Worm (Caenorhabditis elegans) whole organism, L1 larva: ENCODE data around the gene arrd-15.

ENCODE experiments used
- C04F5.9 ChIP-seq: sonication (generic microtip); optimal IDR thresholded peaks from 2 replicates; lab custom pipeline; 2016; ENCODE audit warnings: missing genetic modification characterization, missing compliant biosample characterization
- C16A3.4 ChIP-seq: fragments of 150-350 bp; optimal IDR thresholded peaks from 2 replicates; lab custom pipeline; 2014; ENCODE audit warnings: missing biosample characterization, missing genetic modification characterization
- C34B4.2 ChIP-seq: sonication (generic microtip); optimal IDR thresholded peaks from 2 replicates; lab custom pipeline; 2017; ENCODE audit warnings: mild to moderate bottlenecking, missing genetic modification characterization, missing compliant biosample characterization
- F16B12.6 ChIP-seq: fragments of 150-350 bp; optimal IDR thresholded peaks from 2 replicates; lab custom pipeline; 2014; ENCODE audit warnings: missing biosample characterization, missing genetic modification characterization
- Y116A8C.19 ChIP-seq: sonication (generic microtip); optimal IDR thresholded peaks from 2 replicates; lab custom pipeline; 2016; ENCODE audit warnings: missing compliant biosample characterization, missing genetic modification characterization, borderline replicate concordance
- aha-1 ChIP-seq: fragments of 150-350 bp; optimal IDR thresholded peaks from 2 replicates; lab custom pipeline; 2014; ENCODE audit warnings: missing biosample characterization, missing genetic modification characterization
- alr-1 ChIP-seq: fragments of 200-800 bp; sonication (Bioruptor generic); optimal IDR thresholded peaks from 2 replicates; lab custom pipeline; 2018; ENCODE audit warnings: borderline replicate concordance, mild to moderate bottlenecking, missing genetic modification characterization, missing compliant biosample characterization
- aly-2 ChIP-seq: fragments of 150-350 bp; optimal IDR thresholded peaks from 2 replicates; lab custom pipeline; 2014; ENCODE audit warnings: missing biosample characterization, missing genetic modification characterization
- ceh-63 ChIP-seq: fragments of 200-800 bp; sonication (Bioruptor generic); optimal IDR thresholded peaks from 2 replicates; lab custom pipeline; 2018; ENCODE audit warnings: mild to moderate bottlenecking, missing genetic modification characterization, missing compliant biosample characterization
- dpl-1 ChIP-seq, 3 experiments: fragments of 150-350 bp in 2 of 3; sonication (generic microtip) in 1 of 3; optimal IDR thresholded peaks; 2 replicates each; lab custom pipeline; 2014 to 2017; ENCODE audit warnings: missing biosample characterization in 3 of 3, missing genetic modification characterization in 3 of 3, missing genetic modification reagents in 3 of 3
- efl-3 ChIP-seq: fragments of 200-800 bp; sonication (Bioruptor generic); optimal IDR thresholded peaks from 2 replicates; lab custom pipeline; 2018; ENCODE audit warnings: mild to moderate bottlenecking, missing genetic modification characterization, missing compliant biosample characterization
- egl-13 ChIP-seq: sonication (generic microtip); optimal IDR thresholded peaks from 2 replicates; lab custom pipeline; 2016; ENCODE audit warnings: missing genotype, missing genetic modification reagents, missing genetic modification characterization, missing compliant biosample characterization
- elt-2 ChIP-seq: sonication (generic microtip); optimal IDR thresholded peaks from 2 replicates; lab custom pipeline; 2016; ENCODE audit warnings: missing genetic modification characterization, mild to moderate bottlenecking, inconsistent platforms, missing compliant biosample characterization, missing genetic modification reagents
- elt-3 ChIP-seq, 6 experiments: fragments of 150-350 bp in 1 of 6; sonication (generic microtip); optimal IDR thresholded peaks; 2 replicates each; lab custom pipeline; 2017 to 2018; ENCODE audit warnings: missing biosample characterization in 6 of 6, missing genetic modification characterization in 6 of 6, inconsistent platforms in 1 of 6
- ets-5 ChIP-seq: fragments of 200-800 bp; sonication (Bioruptor generic); IDR thresholded peaks from 2 replicates; pipeline ENCODE4 v1.3.6; 2022; ENCODE audit warnings: missing genetic modification characterization, missing compliant biosample characterization
- fos-1 ChIP-seq: fragments of 150-350 bp; optimal IDR thresholded peaks from 2 replicates; lab custom pipeline; 2014; ENCODE audit warnings: missing biosample characterization, missing genetic modification characterization
- grh-1 ChIP-seq: fragments of 200-800 bp; sonication (Bioruptor generic); IDR thresholded peaks from 2 replicates; pipeline ENCODE4 v1.3.6; 2022; ENCODE audit warnings: missing genetic modification reagents, missing genetic modification characterization, missing compliant biosample characterization
- hlh-17 ChIP-seq: fragments of 200-800 bp; sonication (Bioruptor generic); optimal IDR thresholded peaks from 2 replicates; lab custom pipeline; 2018; ENCODE audit warnings: missing genetic modification characterization, mild to moderate bottlenecking, missing compliant biosample characterization, moderate library complexity, borderline replicate concordance
- hpl-2 ChIP-seq: fragments of 150-350 bp; optimal IDR thresholded peaks from 2 replicates; lab custom pipeline; 2014; ENCODE audit warnings: missing biosample characterization, missing genetic modification reagents, missing genetic modification characterization
- jun-1 ChIP-seq: fragments of 150-350 bp; optimal IDR thresholded peaks from 2 replicates; lab custom pipeline; 2014; ENCODE audit warnings: missing biosample characterization, missing genetic modification reagents, missing genetic modification characterization
- lin-14 ChIP-seq: fragments of 200-800 bp; sonication (Bioruptor generic); optimal IDR thresholded peaks from 2 replicates; lab custom pipeline; 2018; ENCODE audit warnings: mild to moderate bottlenecking, missing genetic modification characterization, moderate library complexity, missing compliant biosample characterization
- lin-35 ChIP-seq, 2 experiments: fragments of 150-350 bp; optimal IDR thresholded peaks; 2 replicates each; lab custom pipeline; 2014; ENCODE audit warnings: missing biosample characterization in 2 of 2, missing genetic modification characterization in 2 of 2, missing genetic modification reagents in 2 of 2
- lsy-2 ChIP-seq, 2 experiments: fragments of 150-350 bp; optimal IDR thresholded peaks; 2 replicates each; lab custom pipeline; 2014; ENCODE audit warnings: missing biosample characterization in 2 of 2, missing genetic modification characterization in 2 of 2
- mab-9 ChIP-seq: fragments of 200-800 bp; sonication (Bioruptor generic); IDR thresholded peaks from 2 replicates; pipeline ENCODE4 v1.3.6; 2022; ENCODE audit warnings: missing genetic modification reagents, missing genetic modification characterization, missing compliant biosample characterization
- mef-2 ChIP-seq: fragments of 150-350 bp; optimal IDR thresholded peaks from 2 replicates; lab custom pipeline; 2014; ENCODE audit warnings: missing biosample characterization, missing genetic modification characterization
- mep-1 ChIP-seq: fragments of 150-350 bp; optimal IDR thresholded peaks from 2 replicates; lab custom pipeline; 2014; ENCODE audit warnings: missing biosample characterization, missing genetic modification characterization
- nhr-11 ChIP-seq: fragments of 150-350 bp; optimal IDR thresholded peaks from 2 replicates; lab custom pipeline; 2014; ENCODE audit warnings: missing biosample characterization, missing genetic modification characterization
- nhr-19 ChIP-seq: fragments of 200-800 bp; sonication (Bioruptor generic); conservative IDR thresholded peaks from 2 replicates; pipeline ENCODE4 v1.3.6; 2022; ENCODE audit warnings: missing genetic modification characterization, missing compliant biosample characterization
- nhr-237 ChIP-seq: fragments of 150-350 bp; optimal IDR thresholded peaks from 2 replicates; lab custom pipeline; 2014; ENCODE audit warnings: missing biosample characterization, missing genetic modification characterization
- nhr-71 ChIP-seq: sonication (generic microtip); optimal IDR thresholded peaks from 2 replicates; lab custom pipeline; 2016; ENCODE audit warnings: mild to moderate bottlenecking, missing genetic modification characterization, moderate library complexity, missing compliant biosample characterization
- nhr-76 ChIP-seq: sonication (generic microtip); optimal IDR thresholded peaks from 2 replicates; lab custom pipeline; 2017; ENCODE audit warnings: missing biosample characterization, missing genetic modification characterization
- nhr-84 ChIP-seq: sonication (generic microtip); optimal IDR thresholded peaks from 2 replicates; lab custom pipeline; 2017; ENCODE audit warnings: missing biosample characterization, missing genetic modification characterization
- nhr-85 ChIP-seq: sonication (generic microtip); peaks from one replicate; lab custom pipeline; 2016; ENCODE audit warnings: missing genetic modification characterization, inconsistent platforms, missing compliant biosample characterization
- nhr-90 ChIP-seq: sonication (generic microtip); optimal IDR thresholded peaks from 2 replicates; lab custom pipeline; 2016; ENCODE audit warnings: mild to moderate bottlenecking, missing genetic modification characterization, missing compliant biosample characterization; ENCODE audit not compliant: poor library complexity
- pag-3 ChIP-seq: sonication (generic microtip); optimal IDR thresholded peaks from 2 replicates; lab custom pipeline; 2017; ENCODE audit warnings: missing genetic modification characterization, mild to moderate bottlenecking, missing compliant biosample characterization, antibody characterized with exemption, borderline replicate concordance; ENCODE audit not compliant: insufficient read depth
- pax-3 ChIP-seq: fragments of 200-800 bp; sonication (Bioruptor generic); optimal IDR thresholded peaks from 2 replicates; lab custom pipeline; 2018; ENCODE audit warnings: mild to moderate bottlenecking, missing genetic modification characterization, moderate library complexity, missing compliant biosample characterization
- pqm-1 ChIP-seq: sonication (generic microtip); optimal IDR thresholded peaks from 3 replicates; lab custom pipeline; 2017; ENCODE audit warnings: missing biosample characterization, missing genetic modification characterization
- rnt-1 ChIP-seq: sonication (generic microtip); optimal IDR thresholded peaks from 2 replicates; lab custom pipeline; 2016; ENCODE audit warnings: mild to moderate bottlenecking, missing genetic modification characterization, moderate library complexity, missing compliant biosample characterization
- snu-23 ChIP-seq: sonication (generic microtip); optimal IDR thresholded peaks from 2 replicates; lab custom pipeline; 2016; ENCODE audit warnings: missing genetic modification characterization, missing compliant biosample characterization
- sox-4 ChIP-seq: sonication (generic microtip); optimal IDR thresholded peaks from 2 replicates; lab custom pipeline; 2016; ENCODE audit warnings: missing genetic modification characterization, missing compliant biosample characterization
- sptf-1 ChIP-seq: fragments of 150-350 bp; optimal IDR thresholded peaks from 2 replicates; lab custom pipeline; 2014; ENCODE audit warnings: missing biosample characterization, missing genetic modification characterization
- sup-37 ChIP-seq: fragments of 200-800 bp; sonication (Bioruptor generic); optimal IDR thresholded peaks from 2 replicates; lab custom pipeline; 2018; ENCODE audit warnings: mild to moderate bottlenecking, missing genetic modification characterization, missing compliant biosample characterization
- swsn-7 ChIP-seq: sonication (generic microtip); optimal IDR thresholded peaks from 2 replicates; lab custom pipeline; 2016; ENCODE audit warnings: missing genetic modification characterization, missing compliant biosample characterization
- tbx-2 ChIP-seq: sonication (generic microtip); optimal IDR thresholded peaks from 2 replicates; lab custom pipeline; 2016; ENCODE audit warnings: missing genetic modification characterization, missing compliant biosample characterization
- tlp-1 ChIP-seq: fragments of 150-350 bp; optimal IDR thresholded peaks from 2 replicates; lab custom pipeline; 2014; ENCODE audit warnings: missing biosample characterization, missing genetic modification characterization
- unc-130 ChIP-seq: fragments of 150-350 bp; optimal IDR thresholded peaks from 2 replicates; lab custom pipeline; 2017; ENCODE audit warnings: missing biosample characterization, missing genetic modification characterization, inconsistent platforms
- unc-62 ChIP-seq: fragments of 150-350 bp; optimal IDR thresholded peaks from 2 replicates; lab custom pipeline; 2014; ENCODE audit warnings: missing biosample characterization, missing genetic modification reagents, missing genetic modification characterization
- unc-86 ChIP-seq: sonication (generic microtip); optimal IDR thresholded peaks from 2 replicates; lab custom pipeline; 2016; ENCODE audit warnings: missing genetic modification characterization, missing compliant biosample characterization
- unc-98 ChIP-seq: fragments of 200-800 bp; sonication (Bioruptor generic); IDR thresholded peaks from 2 replicates; pipeline ENCODE4 v1.3.6; 2022; ENCODE audit warnings: missing genetic modification characterization, missing compliant biosample characterization
- vab-15 ChIP-seq: sonication (generic microtip); optimal IDR thresholded peaks from 2 replicates; lab custom pipeline; 2017; ENCODE audit warnings: missing genotype, mild to moderate bottlenecking, missing genetic modification characterization, missing compliant biosample characterization
- zag-1 ChIP-seq: fragments of 150-350 bp; optimal IDR thresholded peaks from 2 replicates; lab custom pipeline; 2014; ENCODE audit warnings: missing biosample characterization, missing genetic modification characterization
- zip-4 ChIP-seq: fragments of 200-800 bp; sonication (Bioruptor generic); optimal IDR thresholded peaks from 2 replicates; lab custom pipeline; 2018; ENCODE audit warnings: mild to moderate bottlenecking, missing genetic modification characterization, moderate library complexity, missing compliant biosample characterization

arrd-15 gene

DNA sequence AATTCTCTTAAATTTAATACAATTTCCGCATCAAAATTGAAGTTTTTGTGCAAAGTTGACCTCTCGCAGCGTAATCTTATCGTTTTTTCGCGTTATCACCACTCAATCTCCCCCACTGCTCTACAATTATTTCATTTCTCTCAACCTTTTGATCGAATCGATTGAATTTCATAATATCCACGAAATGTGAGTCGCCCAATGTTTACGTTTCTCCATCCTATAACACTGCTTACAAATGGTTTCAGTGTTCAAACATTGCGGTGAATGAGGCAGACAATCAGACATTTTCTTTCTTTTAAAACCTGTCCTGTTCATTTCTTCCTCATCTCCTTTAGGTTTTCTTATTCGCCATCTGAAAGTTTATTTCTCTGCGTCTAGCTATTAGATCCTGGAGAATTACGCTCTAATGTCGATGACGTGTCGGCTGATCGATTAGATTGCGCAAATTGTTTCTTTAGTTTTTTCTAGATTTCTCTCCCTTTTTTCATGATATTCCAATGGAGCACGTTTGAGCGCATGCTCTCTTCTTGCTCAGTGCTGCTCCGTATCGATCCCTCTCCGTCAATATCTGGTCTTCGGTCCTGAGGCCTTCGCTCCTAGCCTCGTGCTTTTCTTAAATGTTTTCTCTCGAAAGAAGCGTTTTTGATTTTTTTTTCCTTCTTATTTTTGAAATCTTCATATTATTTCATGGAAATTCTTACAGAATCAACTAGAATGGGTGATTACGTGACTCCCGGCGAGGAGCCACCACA, 24.7 kb upstream of the arrd-15 start, which contains the start of gene unc-32 (continued):
- TF ChIP-seq nhr-85 (tag; lab: Kevin White, UChicago): peak; percentile 37
- TF ChIP-seq unc-130: no peak
- no peak for TF ChIP-seq pqm-1 (tag; lab: Kevin White, UChicago)
- TF ChIP-seq mab-9 (GFP tag; lab: Robert Waterston, UW): no peak
- no peak for TF ChIP-seq mef-2 (tag; lab: Kevin White, UChicago)
- TF ChIP-seq F16B12.6: no peak
- no peak for TF ChIP-seq elt-3 (tag; optimal IDR thresholded peaks at IDR 0.05; lab: Kevin White, UChicago)
- peak; percentile 56 for TF ChIP-seq snu-23 (GFP tag; lab: Kevin White, UChicago)
- peak; percentile 56 for TF ChIP-seq C04F5.9 (tag; lab: Kevin White, UChicago)
- TF ChIP-seq ceh-63 (GFP tag; lab: Kevin White, UChicago): no peak
- no peak for TF ChIP-seq sptf-1 (tag; lab: Kevin White, UChicago)
- TF ChIP-seq nhr-71 (tag; lab: Kevin White, UChicago): peak; percentile 65
- TF ChIP-seq dpl-1 (GFP tag; optimal IDR thresholded peaks at IDR 0.05; lab: Kevin White, UChicago): peak in 2 of 3 experiments; percentile 36 to 40
- no peak for TF ChIP-seq nhr-19 (GFP tag; lab: Robert Waterston, UW)
- TF ChIP-seq zag-1: no peak
- TF ChIP-seq aly-2 (tag; lab: Kevin White, UChicago): no peak
- TF ChIP-seq rnt-1 (tag; lab: Kevin White, UChicago): no peak
- peak; percentile 84 for TF ChIP-seq lin-14 (GFP tag; lab: Kevin White, UChicago)
- peak; percentile 63 for TF ChIP-seq mep-1 (tag; lab: Kevin White, UChicago)
- no peak for TF ChIP-seq alr-1 (tag; lab: Kevin White, UChicago)
- no peak for TF ChIP-seq unc-98 (GFP tag; lab: Robert Waterston, UW)
- no peak for TF ChIP-seq aha-1 (tag; lab: Kevin White, UChicago)
- peak; percentile 1 for TF ChIP-seq zip-4 (GFP tag; lab: Kevin White, UChicago)
- no peak for TF ChIP-seq sox-4 (tag; lab: Kevin White, UChicago)
- peak; percentile 11 for TF ChIP-seq fos-1 (tag; lab: Kevin White, UChicago)
- no peak for TF ChIP-seq ets-5
- no peak for TF ChIP-seq pax-3 (tag; lab: Kevin White, UChicago)
- TF ChIP-seq tlp-1 (tag; lab: Kevin White, UChicago): no peak
- no peak for TF ChIP-seq hlh-17 (GFP tag; lab: Kevin White, UChicago)
- TF ChIP-seq lsy-2 (tag; optimal IDR thresholded peaks at IDR 0.05; lab: Kevin White, UChicago): peak; percentile 19 to 70
- no peak for TF ChIP-seq nhr-11 (tag; lab: Kevin White, UChicago)
- TF ChIP-seq unc-62 (GFP tag; lab: Kevin White, UChicago): no peak
- peak; percentile 40 for TF ChIP-seq unc-86 (tag; lab: Kevin White, UChicago)
- TF ChIP-seq vab-15 (tag; lab: Kevin White, UChicago): no peak
- no peak for TF ChIP-seq jun-1 (tag; lab: Kevin White, UChicago)
- no peak for TF ChIP-seq nhr-84 (tag; lab: Kevin White, UChicago)
- TF ChIP-seq C16A3.4: no peak
- no peak for TF ChIP-seq nhr-90
- no peak for TF ChIP-seq Y116A8C.19 (tag; lab: Kevin White, UChicago)
- TF ChIP-seq nhr-76 (tag; lab: Kevin White, UChicago): no peak
- no peak for TF ChIP-seq sup-37
- no peak for TF ChIP-seq grh-1 (GFP tag; lab: Robert Waterston, UW)
- no peak for TF ChIP-seq nhr-237 (tag; lab: Kevin White, UChicago)
- no peak for TF ChIP-seq C34B4.2 (tag; lab: Kevin White, UChicago)
- TF ChIP-seq elt-2: no peak
- no peak for TF ChIP-seq efl-3 (GFP tag; lab: Kevin White, UChicago)
- TF ChIP-seq hpl-2 (GFP tag; lab: Kevin White, UChicago): no peak
- TF ChIP-seq swsn-7 (tag; lab: Kevin White, UChicago): peak; percentile 35
- TF ChIP-seq tbx-2 (tag; lab: Kevin White, UChicago): peak; percentile 21
- no peak for TF ChIP-seq pag-3 (tag; lab: Kevin White, UChicago)
- TF ChIP-seq egl-13 (tag; lab: Kevin White, UChicago): no peak
- TF ChIP-seq lin-35 (GFP tag; optimal IDR thresholded peaks at IDR 0.05; lab: Kevin White, UChicago): peak; percentile 41 to 47
